Worm (Caenorhabditis elegans) whole organism, L1 larva: ENCODE results near the gene F32D8.12.

ENCODE experiments used
- C04F5.9 ChIP-seq: sonication (generic microtip); optimal IDR thresholded peaks from 2 replicates; lab custom pipeline; 2016; ENCODE audit warnings: missing genetic modification characterization, missing compliant biosample characterization
- C16A3.4 ChIP-seq: fragments of 150-350 bp; optimal IDR thresholded peaks from 2 replicates; lab custom pipeline; 2014; ENCODE audit warnings: missing biosample characterization, missing genetic modification characterization
- aha-1 ChIP-seq: fragments of 150-350 bp; optimal IDR thresholded peaks from 2 replicates; lab custom pipeline; 2014; ENCODE audit warnings: missing biosample characterization, missing genetic modification characterization
- blmp-1 ChIP-seq: fragments of 150-350 bp; optimal IDR thresholded peaks from 2 replicates; lab custom pipeline; 2014; ENCODE audit warnings: missing biosample characterization, missing genetic modification characterization
- ceh-63 ChIP-seq: fragments of 200-800 bp; sonication (Bioruptor generic); optimal IDR thresholded peaks from 2 replicates; lab custom pipeline; 2018; ENCODE audit warnings: mild to moderate bottlenecking, missing genetic modification characterization, missing compliant biosample characterization
- ceh-8 ChIP-seq: fragments of 200-800 bp; sonication (Bioruptor generic); optimal IDR thresholded peaks from 2 replicates; lab custom pipeline; 2018; ENCODE audit warnings: mild to moderate bottlenecking, missing genetic modification characterization, moderate library complexity, missing compliant biosample characterization
- ces-1 ChIP-seq: fragments of 150-350 bp; optimal IDR thresholded peaks from 2 replicates; lab custom pipeline; 2014; ENCODE audit warnings: missing biosample characterization, missing genetic modification reagents, missing genetic modification characterization
- dpl-1 ChIP-seq, 3 experiments: fragments of 150-350 bp in 2 of 3; sonication (generic microtip) in 1 of 3; optimal IDR thresholded peaks; 2 replicates each; lab custom pipeline; 2014 to 2017; ENCODE audit warnings: missing biosample characterization in 3 of 3, missing genetic modification characterization in 3 of 3, missing genetic modification reagents in 3 of 3
- dsc-1 ChIP-seq: sonication (generic microtip); optimal IDR thresholded peaks from 2 replicates; lab custom pipeline; 2016; ENCODE audit warnings: mild to moderate bottlenecking, missing genetic modification characterization, missing compliant biosample characterization
- efl-1 ChIP-seq, 4 experiments: fragments of 150-350 bp; optimal IDR thresholded peaks in 3 of 4; peaks in 1 of 4; 1 replicate in 1 of 4; 2 replicates in 3 of 4; lab custom pipeline; 2014; ENCODE audit warnings: missing biosample characterization in 2 of 4, missing genetic modification characterization in 2 of 4, missing genetic modification reagents in 2 of 4
- egl-13 ChIP-seq: sonication (generic microtip); optimal IDR thresholded peaks from 2 replicates; lab custom pipeline; 2016; ENCODE audit warnings: missing genotype, missing genetic modification reagents, missing genetic modification characterization, missing compliant biosample characterization
- fkh-10 ChIP-seq: sonication (generic microtip); optimal IDR thresholded peaks from 2 replicates; lab custom pipeline; 2017; ENCODE audit warnings: missing biosample characterization, missing genetic modification reagents, missing genetic modification characterization
- hlh-4 ChIP-seq: sonication (generic microtip); optimal IDR thresholded peaks from 2 replicates; lab custom pipeline; 2016; ENCODE audit warnings: mild to moderate bottlenecking, missing genetic modification characterization, missing compliant biosample characterization
- hpl-2 ChIP-seq: fragments of 150-350 bp; optimal IDR thresholded peaks from 2 replicates; lab custom pipeline; 2014; ENCODE audit warnings: missing biosample characterization, missing genetic modification reagents, missing genetic modification characterization
- irx-1 ChIP-seq: sonication (generic microtip); optimal IDR thresholded peaks from 2 replicates; lab custom pipeline; 2016; ENCODE audit warnings: missing genetic modification characterization, missing compliant biosample characterization
- lin-14 ChIP-seq: fragments of 200-800 bp; sonication (Bioruptor generic); optimal IDR thresholded peaks from 2 replicates; lab custom pipeline; 2018; ENCODE audit warnings: mild to moderate bottlenecking, missing genetic modification characterization, moderate library complexity, missing compliant biosample characterization
- lin-39 ChIP-seq: fragments of 150-350 bp; optimal IDR thresholded peaks from 2 replicates; lab custom pipeline; 2014; ENCODE audit warnings: missing biosample characterization, missing genetic modification reagents, missing genetic modification characterization
- lir-3 ChIP-seq: sonication (generic microtip); optimal IDR thresholded peaks from 2 replicates; lab custom pipeline; 2016; ENCODE audit warnings: mild to moderate bottlenecking, missing genetic modification characterization, moderate library complexity, missing compliant biosample characterization; ENCODE audit not compliant: poor library complexity
- lsy-2 ChIP-seq, 2 experiments: fragments of 150-350 bp; optimal IDR thresholded peaks; 2 replicates each; lab custom pipeline; 2014; ENCODE audit warnings: missing biosample characterization in 2 of 2, missing genetic modification characterization in 2 of 2
- mef-2 ChIP-seq: fragments of 150-350 bp; optimal IDR thresholded peaks from 2 replicates; lab custom pipeline; 2014; ENCODE audit warnings: missing biosample characterization, missing genetic modification characterization
- mep-1 ChIP-seq: fragments of 150-350 bp; optimal IDR thresholded peaks from 2 replicates; lab custom pipeline; 2014; ENCODE audit warnings: missing biosample characterization, missing genetic modification characterization
- nhr-11 ChIP-seq: fragments of 150-350 bp; optimal IDR thresholded peaks from 2 replicates; lab custom pipeline; 2014; ENCODE audit warnings: missing biosample characterization, missing genetic modification characterization
- nhr-12 ChIP-seq: sonication (generic microtip); optimal IDR thresholded peaks from 2 replicates; lab custom pipeline; 2017; ENCODE audit warnings: missing biosample characterization, missing genetic modification characterization
- nhr-28 ChIP-seq: fragments of 150-350 bp; optimal IDR thresholded peaks from 2 replicates; lab custom pipeline; 2014; ENCODE audit warnings: missing biosample characterization, missing genetic modification characterization
- nhr-84 ChIP-seq: sonication (generic microtip); optimal IDR thresholded peaks from 2 replicates; lab custom pipeline; 2017; ENCODE audit warnings: missing biosample characterization, missing genetic modification characterization
- nhr-85 ChIP-seq: sonication (generic microtip); peaks from one replicate; lab custom pipeline; 2016; ENCODE audit warnings: missing genetic modification characterization, inconsistent platforms, missing compliant biosample characterization
- pqm-1 ChIP-seq: sonication (generic microtip); optimal IDR thresholded peaks from 3 replicates; lab custom pipeline; 2017; ENCODE audit warnings: missing biosample characterization, missing genetic modification characterization
- rnt-1 ChIP-seq: sonication (generic microtip); optimal IDR thresholded peaks from 2 replicates; lab custom pipeline; 2016; ENCODE audit warnings: mild to moderate bottlenecking, missing genetic modification characterization, moderate library complexity, missing compliant biosample characterization
- skn-1 ChIP-seq: fragments of 150-350 bp; optimal IDR thresholded peaks from 2 replicates; lab custom pipeline; 2014; ENCODE audit warnings: missing biosample characterization, missing genetic modification characterization
- snpc-4 ChIP-seq: fragments of 150-350 bp; optimal IDR thresholded peaks from 2 replicates; lab custom pipeline; 2014; ENCODE audit warnings: missing biosample characterization, missing genetic modification characterization
- sptf-1 ChIP-seq: fragments of 150-350 bp; optimal IDR thresholded peaks from 2 replicates; lab custom pipeline; 2014; ENCODE audit warnings: missing biosample characterization, missing genetic modification characterization
- sup-37 ChIP-seq: fragments of 200-800 bp; sonication (Bioruptor generic); optimal IDR thresholded peaks from 2 replicates; lab custom pipeline; 2018; ENCODE audit warnings: mild to moderate bottlenecking, missing genetic modification characterization, missing compliant biosample characterization
- swsn-7 ChIP-seq: sonication (generic microtip); optimal IDR thresholded peaks from 2 replicates; lab custom pipeline; 2016; ENCODE audit warnings: missing genetic modification characterization, missing compliant biosample characterization
- tlp-1 ChIP-seq: fragments of 150-350 bp; optimal IDR thresholded peaks from 2 replicates; lab custom pipeline; 2014; ENCODE audit warnings: missing biosample characterization, missing genetic modification characterization
- unc-130 ChIP-seq: fragments of 150-350 bp; optimal IDR thresholded peaks from 2 replicates; lab custom pipeline; 2017; ENCODE audit warnings: missing biosample characterization, missing genetic modification characterization, inconsistent platforms
- unc-30 ChIP-seq: sonication (generic microtip); optimal IDR thresholded peaks from 2 replicates; lab custom pipeline; 2017; ENCODE audit warnings: missing biosample characterization, missing genetic modification characterization
- unc-98 ChIP-seq: fragments of 200-800 bp; sonication (Bioruptor generic); IDR thresholded peaks from 2 replicates; pipeline ENCODE4 v1.3.6; 2022; ENCODE audit warnings: missing genetic modification characterization, missing compliant biosample characterization
- xbp-1 ChIP-seq: sonication (generic microtip); optimal IDR thresholded peaks from 2 replicates; lab custom pipeline; 2016; ENCODE audit warnings: missing genetic modification characterization, missing compliant biosample characterization
- zag-1 ChIP-seq: fragments of 150-350 bp; optimal IDR thresholded peaks from 2 replicates; lab custom pipeline; 2014; ENCODE audit warnings: missing biosample characterization, missing genetic modification characterization
- ztf-11 ChIP-seq, 2 experiments: sonication (generic microtip); optimal IDR thresholded peaks; 2 replicates each; lab custom pipeline; 2016 to 2017; ENCODE audit warnings: missing genetic modification characterization in 2 of 2, missing biosample characterization in 1 of 2, missing compliant biosample characterization in 1 of 2

The F32D8.12 gene

ce11 chrV:10903748-10904147, 12.9 kb upstream of the F32D8.12 start, which contains the start of gene F32D8.15:
TSS of gene F32D8.15 (plus strand) at chrV:10904048.
- TF ChIP-seq hpl-2 (GFP tag; lab: Kevin White, UChicago) (no peak), lin-14 (GFP tag; lab: Kevin White, UChicago) (peak; percentile 40), snpc-4 (tag; lab: Kevin White, UChicago) (no peak), nhr-11 (tag; lab: Kevin White, UChicago) (no peak), unc-98 (GFP tag; lab: Robert Waterston, UW) (no peak), ceh-8 (GFP tag; lab: Kevin White, UChicago) (no peak), lir-3 (tag; lab: Kevin White, UChicago) (no peak), swsn-7 (tag; lab: Kevin White, UChicago) (no peak), nhr-28 (tag; lab: Kevin White, UChicago) (no peak), unc-30 (tag; lab: Kevin White, UChicago) (no peak), C16A3.4 (no peak), tlp-1 (no peak), dsc-1 (tag; lab: Kevin White, UChicago) (peak; percentile 4), sptf-1 (no peak), rnt-1 (tag; lab: Kevin White, UChicago) (no peak), aha-1 (tag; lab: Kevin White, UChicago) (no peak), lin-39 (no peak)

DNA sequence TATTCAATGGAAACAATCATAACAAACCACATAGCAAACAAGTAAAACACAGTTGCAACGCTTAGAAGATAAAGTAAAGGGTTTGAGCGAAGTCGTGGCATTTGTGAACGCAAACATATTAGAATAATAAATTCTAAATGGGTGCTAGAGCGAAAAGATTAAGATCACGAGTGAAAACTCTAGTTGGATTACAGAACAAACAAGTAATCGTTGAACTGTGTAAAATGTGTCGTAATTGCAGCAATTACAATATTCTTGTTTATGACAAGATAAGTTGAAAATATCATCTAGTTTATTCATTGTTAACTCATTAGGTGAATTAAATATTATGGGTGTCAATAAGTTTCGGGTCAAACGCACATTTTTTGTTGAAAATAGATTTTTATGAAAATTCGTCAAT, 11.9 kb upstream of the F32D8.12 start, which contains the start of gene F32D8.8:
TSS of gene F32D8.8 (minus strand) at position 101 of the 400 bp plus-strand sequence.
- TF ChIP-seq unc-130 (tag; lab: Kevin White, UChicago) (no peak), C16A3.4 (no peak), skn-1 (tag; lab: Kevin White, UChicago) (no peak)
- TF ChIP-seq, all 84 proteins: peak for 0

ce11 chrV:10901125-10901524, 10.3 kb upstream of the F32D8.12 start, which contains the start of gene spp-16:
TSS of gene spp-16 (minus strand) at chrV:10901303.
- TF ChIP-seq efl-1 (optimal IDR thresholded peaks at IDR 0.05; lab: Kevin White, UChicago) (no peak), efl-1 (GFP tag; optimal IDR thresholded peaks at IDR 0.05 in 1 of 2; lab: Kevin White, UChicago) (peak in 1 of 2 experiments; percentile 48), ceh-63 (GFP tag; lab: Kevin White, UChicago) (no peak)

ce11 chrV:10898629-10899028, 7.8 kb upstream of the F32D8.12 start:
- TF ChIP-seq lin-14 (GFP tag; lab: Kevin White, UChicago) (peak; percentile 41), zag-1 (no peak), nhr-12 (tag; lab: Kevin White, UChicago) (no peak), hlh-4 (no peak), snpc-4 (tag; lab: Kevin White, UChicago) (no peak), blmp-1 (tag; lab: Kevin White, UChicago) (peak; percentile 72), nhr-85 (peak; percentile 69), efl-1 (optimal IDR thresholded peaks at IDR 0.05; lab: Kevin White, UChicago) (no peak), efl-1 (GFP tag; optimal IDR thresholded peaks at IDR 0.05 in 1 of 2; lab: Kevin White, UChicago) (peak in 1 of 2 experiments; percentile 80), swsn-7 (tag; lab: Kevin White, UChicago) (no peak)

- TF ChIP-seq efl-1 (optimal IDR thresholded peaks at IDR 0.05; lab: Kevin White, UChicago) = no peak
- TF ChIP-seq efl-1 (GFP tag; optimal IDR thresholded peaks at IDR 0.05 in 1 of 2; lab: Kevin White, UChicago) = peak in 1 of 2 experiments; percentile 80
- TF ChIP-seq unc-130 (tag; lab: Kevin White, UChicago) = no peak
- TF ChIP-seq blmp-1 (tag; lab: Kevin White, UChicago) = peak; percentile 79
- TF ChIP-seq, all 84 proteins: peak for 2
Observed at ce11 chrV:10898107-10898506, 7.3 kb upstream of the F32D8.12 start, which contains the start of gene F32D8.7. TSS of gene F32D8.7 (plus strand) at chrV:10898435.

DNA sequence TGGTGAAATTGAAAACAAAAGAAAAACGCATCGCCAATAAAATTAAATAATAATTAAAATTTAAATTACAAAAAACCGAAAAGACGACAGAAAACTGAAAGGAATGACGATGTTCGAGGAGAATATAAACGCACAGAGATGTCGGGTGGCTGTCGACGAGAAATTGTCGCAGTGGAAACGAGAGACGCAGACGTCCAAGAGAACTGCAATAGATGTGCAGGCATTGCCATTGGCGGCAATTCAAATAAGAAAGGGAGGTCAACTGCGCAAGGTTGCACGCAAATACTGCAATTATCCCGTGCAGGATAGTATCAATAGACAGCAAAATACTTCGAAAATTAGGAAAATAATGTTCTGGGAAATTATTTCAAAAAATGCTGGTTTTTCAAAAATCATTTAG, 6.3 kb upstream of the F32D8.12 start:
- peak; percentile 98 for TF ChIP-seq irx-1 (tag; lab: Kevin White, UChicago)
- TF ChIP-seq snpc-4 (tag; lab: Kevin White, UChicago) = peak; percentile 93
- TF ChIP-seq mep-1 (tag; lab: Kevin White, UChicago) = peak; percentile 99
- peak; percentile 84 for TF ChIP-seq hpl-2 (GFP tag; lab: Kevin White, UChicago)
- TF ChIP-seq dsc-1 (tag; lab: Kevin White, UChicago) = peak; percentile 99
- peak; percentile 56 to 97 for TF ChIP-seq ztf-11 (tag; optimal IDR thresholded peaks at IDR 0.05; lab: Kevin White, UChicago)
- TF ChIP-seq unc-30 (tag; lab: Kevin White, UChicago) = peak; percentile 25
- peak; percentile 96 for TF ChIP-seq fkh-10 (GFP tag; lab: Kevin White, UChicago)
- peak; percentile 88 for TF ChIP-seq mef-2 (tag; lab: Kevin White, UChicago)
- TF ChIP-seq egl-13 (tag; lab: Kevin White, UChicago) = peak; percentile 98
- peak; percentile 99 for TF ChIP-seq nhr-11 (tag; lab: Kevin White, UChicago)
- peak; percentile 97 for TF ChIP-seq sup-37
- peak; percentile 100 for TF ChIP-seq dpl-1 (GFP tag; optimal IDR thresholded peaks at IDR 0.05; lab: Kevin White, UChicago)
- peak; percentile 99 for TF ChIP-seq lin-14 (GFP tag; lab: Kevin White, UChicago)
- peak; percentile 99 for TF ChIP-seq xbp-1
- peak; percentile 94 for TF ChIP-seq lir-3 (tag; lab: Kevin White, UChicago)
- TF ChIP-seq C04F5.9 (tag; lab: Kevin White, UChicago) = peak; percentile 96
- TF ChIP-seq blmp-1 (tag; lab: Kevin White, UChicago) = peak; percentile 92
- peak; percentile 97 for TF ChIP-seq lsy-2 (tag; optimal IDR thresholded peaks at IDR 0.05; lab: Kevin White, UChicago)
- TF ChIP-seq C16A3.4 = peak; percentile 98
- peak; percentile 45 for TF ChIP-seq nhr-84 (tag; lab: Kevin White, UChicago)
- no peak for TF ChIP-seq ces-1 (GFP tag; lab: Kevin White, UChicago)
- no peak for TF ChIP-seq pqm-1 (tag; lab: Kevin White, UChicago)
